Fruit fly (Drosophila melanogaster): ENCODE data around the gene brv1.
A peak's percentile ranks its signal among the peaks of the same experiment; 100 is the strongest.

brv1 gene

DNA sequence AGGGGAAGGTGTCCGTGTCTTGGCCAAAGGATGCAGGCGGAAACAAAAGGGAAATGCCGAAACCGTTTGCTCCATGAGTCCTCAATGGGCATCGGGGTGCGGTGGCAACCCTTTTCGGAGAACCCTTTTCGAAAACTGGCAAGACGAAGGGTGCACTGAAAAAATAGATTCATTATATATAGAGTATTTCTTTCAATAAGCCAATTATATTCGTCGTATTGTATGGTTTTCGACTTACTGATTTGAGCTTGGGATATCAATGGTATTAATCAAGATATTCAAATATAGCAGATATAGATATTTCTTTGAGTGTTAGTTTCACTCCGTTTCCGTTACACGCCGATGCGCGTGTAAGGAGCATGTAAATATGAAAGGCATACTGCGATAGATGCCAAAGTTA is 44.1 kb downstream of the brv1 start:
- TF ChIP-seq Eip78C (GFP tag) (peak; percentile 72), CG3919 (GFP tag; optimal IDR thresholded peaks at IDR 0.05) (peak; percentile 12), pdm3 (GFP tag; optimal IDR thresholded peaks at IDR 0.05) (no peak), CG10669 (GFP tag; optimal IDR thresholded peaks at IDR 0.05) (peak; percentile 36), achi (GFP tag; optimal IDR thresholded peaks at IDR 0.05) (peak; percentile 13), ss (GFP tag; optimal IDR thresholded peaks at IDR 0.05) (peak in 1 of 2 experiments; percentile 5), salr (GFP tag; optimal IDR thresholded peaks at IDR 0.05) (no peak), OdsH (GFP tag; optimal IDR thresholded peaks at IDR 0.05) (peak; percentile 13), CG10631 (GFP tag; optimal IDR thresholded peaks at IDR 0.05) (peak; percentile 7), spab (GFP tag; optimal IDR thresholded peaks at IDR 0.05) (peak; percentile 11), topi (GFP tag; optimal IDR thresholded peaks at IDR 0.05) (peak; percentile 23), lz (GFP tag; optimal IDR thresholded peaks at IDR 0.05) (peak; percentile 10), CG8632 (GFP tag; optimal IDR thresholded peaks at IDR 0.05) (peak; percentile 11), svp (GFP tag) (peak; percentile 65), eg (GFP tag; IDR thresholded peaks at IDR 0.05) (no peak), CG15336 (GFP tag; IDR thresholded peaks at IDR 0.05) (no peak), CG6163 (GFP tag; IDR thresholded peaks at IDR 0.05) (peak; percentile 61; the same call in 1 of the 3 replicates), Eip75B (GFP tag; optimal IDR thresholded peaks at IDR 0.05) (peak; percentile 10), Lpt (GFP tag; optimal IDR thresholded peaks at IDR 0.05) (no peak), CG11762 (GFP tag; optimal IDR thresholded peaks at IDR 0.05; ENCODE audit: insufficient read depth) (no peak), Ets96B (tag; optimal IDR thresholded peaks at IDR 0.05) (peak; percentile 16), CG6792 (GFP tag; optimal IDR thresholded peaks at IDR 0.05) (peak; percentile 0)
